Worm (Caenorhabditis elegans) whole organism, L3 larva: Measurements from ENCODE around the gene dpr-1.

Source experiments
- R02D3.7 ChIP-seq: fragments of 150-350 bp; optimal IDR thresholded peaks from 2 replicates; lab custom pipeline; 2014; ENCODE audit warnings: missing biosample characterization, missing genetic modification characterization
- ZK546.5 ChIP-seq: sonication (generic microtip); optimal IDR thresholded peaks from 2 replicates; lab custom pipeline; 2017; ENCODE audit warnings: missing biosample characterization, missing genetic modification characterization
- aly-2 ChIP-seq: fragments of 150-350 bp; optimal IDR thresholded peaks from 2 replicates; lab custom pipeline; 2014; ENCODE audit warnings: missing biosample characterization, missing genetic modification characterization
- ama-1 ChIP-seq: fragments of 150-350 bp; optimal IDR thresholded peaks from 2 replicates; lab custom pipeline; 2018
- ceh-16 ChIP-seq: sonication (generic microtip); optimal IDR thresholded peaks from 2 replicates; lab custom pipeline; 2017; ENCODE audit warnings: missing biosample characterization, missing genetic modification characterization
- ceh-28 ChIP-seq: fragments of 150-350 bp; optimal IDR thresholded peaks from 2 replicates; lab custom pipeline; 2014; ENCODE audit warnings: missing biosample characterization, missing genetic modification reagents, missing genetic modification characterization
- ceh-82 ChIP-seq: fragments of 150-350 bp; optimal IDR thresholded peaks from 2 replicates; lab custom pipeline; 2014; ENCODE audit warnings: missing biosample characterization, missing genetic modification characterization
- ceh-9 ChIP-seq: sonication (generic microtip); optimal IDR thresholded peaks from 2 replicates; lab custom pipeline; 2018; ENCODE audit warnings: missing biosample characterization, missing genetic modification characterization
- daf-12 ChIP-seq: fragments of 150-350 bp; optimal IDR thresholded peaks from 2 replicates; lab custom pipeline; 2014; ENCODE audit warnings: missing biosample characterization, missing genetic modification reagents, missing genetic modification characterization
- egl-5 ChIP-seq: fragments of 150-350 bp; optimal IDR thresholded peaks from 2 replicates; lab custom pipeline; 2017; ENCODE audit warnings: missing biosample characterization, missing genetic modification reagents, missing genetic modification characterization, inconsistent platforms
- elt-1 ChIP-seq: fragments of 150-350 bp; optimal IDR thresholded peaks from 2 replicates; lab custom pipeline; 2014; ENCODE audit warnings: missing biosample characterization, missing genetic modification characterization
- elt-2 ChIP-seq: sonication (generic microtip); optimal IDR thresholded peaks from 2 replicates; lab custom pipeline; 2016; ENCODE audit warnings: missing genetic modification reagents, mild to moderate bottlenecking, missing genetic modification characterization, missing compliant biosample characterization
- elt-3 ChIP-seq, 3 experiments: fragments of 150-350 bp in 1 of 3; sonication (generic microtip) in 2 of 3; optimal IDR thresholded peaks; 2 replicates in 2 of 3; 4 replicates in 1 of 3; lab custom pipeline; 2014 to 2017; ENCODE audit warnings: missing biosample characterization in 3 of 3, missing genetic modification characterization in 3 of 3
- eor-1 ChIP-seq, 2 experiments: fragments of 150-350 bp; optimal IDR thresholded peaks; 2 replicates each; lab custom pipeline; 2014 to 2018; ENCODE audit warnings: missing biosample characterization in 2 of 2, missing genetic modification characterization in 2 of 2
- fkh-10 ChIP-seq: sonication (generic microtip); optimal IDR thresholded peaks from 2 replicates; lab custom pipeline; 2017; ENCODE audit warnings: missing biosample characterization, missing genetic modification reagents, missing genetic modification characterization
- fkh-2 ChIP-seq: fragments of 150-350 bp; optimal IDR thresholded peaks from 2 replicates; lab custom pipeline; 2014; ENCODE audit warnings: missing biosample characterization, missing genetic modification reagents, missing genetic modification characterization
- fos-1 ChIP-seq: fragments of 150-350 bp; optimal IDR thresholded peaks from 2 replicates; lab custom pipeline; 2014; ENCODE audit warnings: missing biosample characterization, missing genetic modification characterization
- hmg-11 ChIP-seq: sonication (generic microtip); optimal IDR thresholded peaks from 2 replicates; lab custom pipeline; 2016; ENCODE audit warnings: missing genetic modification characterization, missing compliant biosample characterization
- jun-1 ChIP-seq: fragments of 150-350 bp; optimal IDR thresholded peaks from 2 replicates; lab custom pipeline; 2014; ENCODE audit warnings: missing biosample characterization, missing genetic modification reagents, missing genetic modification characterization
- lin-15B ChIP-seq: fragments of 150-350 bp; optimal IDR thresholded peaks from 2 replicates; lab custom pipeline; 2014; ENCODE audit warnings: missing biosample characterization, missing genetic modification characterization
- lin-39 ChIP-seq: fragments of 150-350 bp; optimal IDR thresholded peaks from 2 replicates; lab custom pipeline; 2018; ENCODE audit warnings: missing biosample characterization, missing genetic modification reagents, missing genetic modification characterization
- lsy-12 ChIP-seq: sonication (generic microtip); optimal IDR thresholded peaks from 2 replicates; lab custom pipeline; 2016; ENCODE audit warnings: mild to moderate bottlenecking, missing genetic modification characterization, missing compliant biosample characterization
- mdl-1 ChIP-seq: fragments of 150-350 bp; optimal IDR thresholded peaks from 2 replicates; lab custom pipeline; 2014; ENCODE audit warnings: missing biosample characterization, missing genetic modification characterization
- mml-1 ChIP-seq: fragments of 150-350 bp; sonication (generic microtip); optimal IDR thresholded peaks from 3 replicates; lab custom pipeline; 2014; ENCODE audit warnings: missing biosample characterization, missing genetic modification characterization
- nfya-1 ChIP-seq: sonication (generic microtip); optimal IDR thresholded peaks from 2 replicates; lab custom pipeline; 2017; ENCODE audit warnings: missing genetic modification characterization, mild to moderate bottlenecking, missing compliant biosample characterization, antibody characterized with exemption, moderate library complexity; ENCODE audit not compliant: insufficient read depth
- nhr-11 ChIP-seq: fragments of 150-350 bp; optimal IDR thresholded peaks from 2 replicates; lab custom pipeline; 2014; ENCODE audit warnings: missing biosample characterization, missing genetic modification characterization
- nhr-12 ChIP-seq: fragments of 150-350 bp; optimal IDR thresholded peaks from 2 replicates; lab custom pipeline; 2014; ENCODE audit warnings: missing biosample characterization, missing genetic modification characterization
- nhr-23 ChIP-seq: fragments of 150-350 bp; optimal IDR thresholded peaks from 2 replicates; lab custom pipeline; 2014; ENCODE audit warnings: missing biosample characterization, missing genetic modification reagents, missing genetic modification characterization
- nhr-237 ChIP-seq: fragments of 150-350 bp; optimal IDR thresholded peaks from 2 replicates; lab custom pipeline; 2014; ENCODE audit warnings: missing biosample characterization, missing genetic modification characterization
- nhr-25 ChIP-seq: sonication (generic microtip); optimal IDR thresholded peaks from 2 replicates; lab custom pipeline; 2017; ENCODE audit warnings: missing biosample characterization, missing genetic modification characterization
- nhr-43 ChIP-seq: sonication (generic microtip); optimal IDR thresholded peaks from 2 replicates; lab custom pipeline; 2016; ENCODE audit warnings: mild to moderate bottlenecking, missing genetic modification characterization, missing compliant biosample characterization; ENCODE audit not compliant: poor library complexity, severe bottlenecking
- nhr-67 ChIP-seq: fragments of 150-350 bp; optimal IDR thresholded peaks from 2 replicates; lab custom pipeline; 2014; ENCODE audit warnings: missing biosample characterization, missing genetic modification characterization
- nhr-76 ChIP-seq: fragments of 150-350 bp; sonication (generic microtip); optimal IDR thresholded peaks from 5 replicates; lab custom pipeline; 2014; ENCODE audit warnings: missing biosample characterization, missing genetic modification characterization
- nhr-77 ChIP-seq: fragments of 150-350 bp; optimal IDR thresholded peaks from 2 replicates; lab custom pipeline; 2014; ENCODE audit warnings: missing biosample characterization, missing genetic modification characterization
- pha-4 ChIP-seq: fragments of 150-350 bp; optimal IDR thresholded peaks from 2 replicates; lab custom pipeline; 2014; ENCODE audit warnings: missing biosample characterization, missing genetic modification reagents, missing genetic modification characterization
- sea-2 ChIP-seq: fragments of 150-350 bp; sonication (generic microtip); optimal IDR thresholded peaks from 4 replicates; lab custom pipeline; 2014; ENCODE audit warnings: missing biosample characterization, missing genetic modification reagents, missing genetic modification characterization
- skn-1 ChIP-seq: fragments of 150-350 bp; optimal IDR thresholded peaks from 2 replicates; lab custom pipeline; 2014; ENCODE audit warnings: missing biosample characterization, missing genetic modification characterization
- snpc-4 ChIP-seq: fragments of 150-350 bp; optimal IDR thresholded peaks from 2 replicates; lab custom pipeline; 2014; ENCODE audit warnings: missing biosample characterization, missing genetic modification characterization
- tbx-2 ChIP-seq: sonication (generic microtip); optimal IDR thresholded peaks from 2 replicates; lab custom pipeline; 2016; ENCODE audit warnings: mild to moderate bottlenecking, missing genetic modification characterization, missing compliant biosample characterization
- unc-39 ChIP-seq: sonication (generic microtip); optimal IDR thresholded peaks from 4 replicates; lab custom pipeline; 2017; ENCODE audit warnings: missing biosample characterization, missing genetic modification characterization
- unc-62 ChIP-seq: fragments of 150-350 bp; sonication (generic microtip); optimal IDR thresholded peaks from 4 replicates; lab custom pipeline; 2014; ENCODE audit warnings: missing biosample characterization, missing genetic modification reagents, missing genetic modification characterization
- ztf-11 ChIP-seq: fragments of 150-350 bp; optimal IDR thresholded peaks from 2 replicates; lab custom pipeline; 2014; ENCODE audit warnings: missing biosample characterization, missing genetic modification characterization
- ztf-4 ChIP-seq: fragments of 150-350 bp; optimal IDR thresholded peaks from 2 replicates; lab custom pipeline; 2014; ENCODE audit warnings: missing biosample characterization, missing genetic modification characterization

The dpr-1 gene

DNA sequence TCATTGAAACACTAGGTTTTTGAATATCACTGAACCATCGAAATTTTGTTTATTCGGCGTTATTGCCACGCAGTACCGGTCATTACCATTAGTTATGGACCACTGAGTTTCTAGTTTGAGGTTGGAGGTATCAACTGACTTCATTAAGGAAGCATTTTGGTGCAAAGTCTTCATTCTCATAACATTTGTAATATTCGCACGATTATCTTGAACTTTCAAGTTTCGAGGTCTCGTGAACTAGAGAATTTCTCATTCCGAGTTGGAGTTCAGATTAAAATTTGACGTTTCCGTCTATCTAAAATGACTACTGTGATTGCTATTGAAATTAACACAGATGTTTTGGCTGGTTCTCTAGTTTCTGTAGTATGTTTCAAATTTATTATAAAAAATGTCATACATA, 21.3 kb downstream of the dpr-1 start, which contains the start of gene srx-42:
Gene srx-42, plus strand, starts transcription at position 301 of the 400 bp plus-strand sequence.
- TF ChIP-seq ceh-9 (no peak), elt-1 (tag; lab: Kevin White, UChicago) (no peak), fkh-10 (no peak), nhr-43 (no peak), aly-2 (tag; lab: Kevin White, UChicago) (no peak), ztf-4 (tag; lab: Kevin White, UChicago) (no peak), egl-5 (no peak), nhr-11 (tag; lab: Kevin White, UChicago) (no peak), nhr-237 (tag; lab: Kevin White, UChicago) (no peak), nhr-76 (tag; lab: Kevin White, UChicago) (no peak), hmg-11 (tag; lab: Kevin White, UChicago) (no peak), ceh-82 (no peak), fos-1 (tag; lab: Kevin White, UChicago) (no peak), lin-39 (no peak), elt-3 (tag; optimal IDR thresholded peaks at IDR 0.05; lab: Kevin White, UChicago) (no peak)

DNA sequence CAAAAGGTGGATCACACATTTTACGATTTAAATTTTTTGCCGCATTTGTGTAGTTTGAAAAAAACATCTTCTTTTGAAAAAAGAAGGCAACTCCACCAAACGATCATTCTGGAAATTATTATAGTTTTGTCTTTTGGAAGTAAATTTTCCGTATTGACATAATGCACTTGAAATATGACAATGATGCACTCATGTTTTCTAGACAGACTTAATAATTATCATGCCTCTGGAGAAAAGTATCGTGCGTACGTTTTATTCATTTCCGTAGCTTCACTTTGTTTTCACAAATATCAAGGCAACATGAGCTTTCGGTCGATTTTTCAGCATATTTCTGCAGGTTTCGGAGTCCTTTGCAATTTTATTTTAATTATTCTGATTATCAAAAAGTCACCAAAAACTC, 23.6 kb downstream of the dpr-1 start, which contains the start of gene str-250:
Gene str-250, plus strand, starts transcription at position 301 of the 400 bp plus-strand sequence.
- no peak for TF ChIP-seq lsy-12

DNA sequence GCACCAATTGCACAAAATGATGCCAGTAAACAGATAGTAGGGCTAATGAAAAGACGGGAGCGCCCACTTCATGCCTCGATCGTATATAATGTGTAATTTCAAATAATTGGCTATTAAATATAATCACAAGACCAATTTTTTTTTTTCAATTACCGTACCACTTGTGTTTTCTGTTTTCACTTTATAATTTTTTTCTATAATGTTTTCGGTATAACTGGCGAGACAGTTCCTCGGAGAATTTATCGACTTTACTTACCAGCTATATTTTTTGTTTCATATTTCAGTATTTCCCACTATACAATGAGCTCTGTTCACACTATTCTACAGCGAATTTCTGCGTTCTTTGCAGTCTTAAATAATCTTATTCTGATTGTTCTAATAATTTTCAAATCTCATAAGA, 25.8 kb downstream of the dpr-1 start, which contains the start of gene str-252:
Gene str-252, plus strand, starts transcription at position 301 of the 400 bp plus-strand sequence.
- TF ChIP-seq nhr-11 (tag; lab: Kevin White, UChicago) (no peak), elt-3 (tag; optimal IDR thresholded peaks at IDR 0.05; lab: Kevin White, UChicago) (no peak), lin-39 (no peak), nhr-67 (no peak), unc-62 (GFP tag; lab: Kevin White, UChicago) (no peak)

ce11 chrV:13915390-13915789, 26.6 kb downstream of the dpr-1 start, which contains the start of gene gcy-32:
Gene gcy-32 (minus strand): TSS chrV:13915490.
- TF ChIP-seq nhr-23 (no peak), R02D3.7 (tag; lab: Kevin White, UChicago) (no peak), tbx-2 (tag; lab: Kevin White, UChicago) (no peak), aly-2 (tag; lab: Kevin White, UChicago) (no peak), unc-39 (no peak), unc-62 (GFP tag; lab: Kevin White, UChicago) (no peak), nhr-67 (no peak), lin-39 (no peak), ama-1 (lab: Kevin White, UChicago) (no peak), eor-1 (tag; optimal IDR thresholded peaks at IDR 0.05; lab: Kevin White, UChicago) (no peak), jun-1 (tag; lab: Kevin White, UChicago) (no peak), ceh-82 (no peak)

DNA sequence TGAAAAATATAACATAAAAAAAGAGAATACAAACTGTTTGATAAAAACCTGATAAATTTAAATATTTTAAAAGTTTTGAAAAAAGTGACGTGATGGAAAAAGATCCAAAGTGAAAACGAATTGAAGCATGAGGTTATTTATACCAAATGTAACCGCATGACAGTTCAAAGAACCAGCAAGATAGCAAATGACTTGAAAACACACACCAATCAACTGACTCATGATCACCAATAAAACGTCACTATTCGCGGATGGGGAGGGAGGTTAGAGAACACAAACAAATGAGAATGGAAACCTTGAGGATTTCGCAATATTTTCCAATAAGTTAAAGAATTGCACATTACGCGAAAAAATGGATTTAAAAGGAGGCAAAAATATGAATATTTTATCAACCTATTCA, 32.6 kb downstream of the dpr-1 start, which contains the start of gene C06B3.7:
Gene C06B3.7, plus strand, starts transcription at position 287 of the 400 bp plus-strand sequence.
- TF ChIP-seq aly-2 (tag; lab: Kevin White, UChicago) (no peak), lin-39 (peak; percentile 92), nhr-23 (peak; percentile 86), mml-1 (tag; lab: Kevin White, UChicago) (no peak), ama-1 (lab: Kevin White, UChicago) (no peak), fkh-10 (no peak), nhr-43 (peak; percentile 79), ztf-4 (tag; lab: Kevin White, UChicago) (no peak), mdl-1 (tag; lab: Kevin White, UChicago) (peak; percentile 75), nhr-237 (tag; lab: Kevin White, UChicago) (no peak), pha-4 (tag; lab: Kevin White, UChicago) (peak; percentile 94), nhr-77 (no peak), nhr-12 (tag; lab: Kevin White, UChicago) (no peak), hmg-11 (tag; lab: Kevin White, UChicago) (no peak), ceh-9 (no peak), nhr-76 (tag; lab: Kevin White, UChicago) (no peak), jun-1 (tag; lab: Kevin White, UChicago) (peak; percentile 92), ceh-16 (no peak), sea-2 (GFP tag; lab: Kevin White, UChicago) (no peak), fkh-2 (tag; lab: Kevin White, UChicago) (no peak), tbx-2 (tag; lab: Kevin White, UChicago) (no peak), snpc-4 (tag; lab: Kevin White, UChicago) (no peak), egl-5 (peak; percentile 99), ZK546.5 (tag; lab: Kevin White, UChicago) (no peak), nhr-25 (peak; percentile 52), elt-2 (tag; lab: Kevin White, UChicago) (peak; percentile 92), nfya-1 (peak; percentile 90), ztf-11 (no peak), unc-62 (GFP tag; lab: Kevin White, UChicago) (no peak), elt-1 (tag; lab: Kevin White, UChicago) (no peak), nhr-11 (tag; lab: Kevin White, UChicago) (peak; percentile 27), skn-1 (tag; lab: Kevin White, UChicago) (peak; percentile 72), lin-15B (tag; lab: Kevin White, UChicago) (peak; percentile 27), R02D3.7 (tag; lab: Kevin White, UChicago) (no peak), ceh-28 (peak; percentile 58), nhr-67 (no peak), daf-12 (no peak)
